Fruit fly (Drosophila melanogaster): ENCODE data around the gene LManI.

LManI gene

dm6 chr2L:10499608-10500007 is 42.6 kb upstream of the LManI start:
- TF ChIP-seq gl (tag; optimal IDR thresholded peaks at IDR 0.05) (no peak), CG8159 (tag; optimal IDR thresholded peaks at IDR 0.05) (no peak)

- TF ChIP-seq gl (tag; optimal IDR thresholded peaks at IDR 0.05) (no peak), rn (GFP tag; IDR thresholded peaks at IDR 0.05) (no peak)
These were observed 40.2 kb upstream of the LManI start for dm6 chr2L:10497106-10497800.

dm6 chr2L:10496338-10496737 is 39.3 kb upstream of the LManI start:
- TF ChIP-seq CG8159 (tag; optimal IDR thresholded peaks at IDR 0.05) (no peak), CG8301 (tag; optimal IDR thresholded peaks at IDR 0.05) (no peak), rn (GFP tag; IDR thresholded peaks at IDR 0.05) (no peak), CG12605 (GFP tag; IDR thresholded peaks at IDR 0.05) (no peak), CG13204 (GFP tag; optimal IDR thresholded peaks at IDR 0.05) (no peak), gl (tag; optimal IDR thresholded peaks at IDR 0.05) (no peak), EcR (GFP tag; optimal IDR thresholded peaks at IDR 0.05) (no peak), CG17806 (tag; optimal IDR thresholded peaks at IDR 0.05) (no peak), CG34367 (tag; optimal IDR thresholded peaks at IDR 0.05) (no peak), CG4496 (GFP tag; IDR thresholded peaks at IDR 0.05) (no peak)

dm6 chr2L:10495495-10495894 is 38.5 kb upstream of the LManI start:
- TF ChIP-seq Pif1B (GFP tag; optimal IDR thresholded peaks at IDR 0.05) (no peak), Snoo (tag; optimal IDR thresholded peaks at IDR 0.05) (no peak), CG32121 (GFP tag; IDR thresholded peaks at IDR 0.05) (no peak), CG15710 (tag; optimal IDR thresholded peaks at IDR 0.05) (no peak), CG9948 (tag; optimal IDR thresholded peaks at IDR 0.05) (no peak), EcR (GFP tag; optimal IDR thresholded peaks at IDR 0.05) (no peak), D1 (tag; optimal IDR thresholded peaks at IDR 0.05) (no peak), gl (tag; optimal IDR thresholded peaks at IDR 0.05) (no peak), Pif1A (GFP tag; optimal IDR thresholded peaks at IDR 0.05) (no peak), CG14655 (GFP tag; optimal IDR thresholded peaks at IDR 0.05) (no peak), CG8301 (tag; optimal IDR thresholded peaks at IDR 0.05) (no peak)

- TF ChIP-seq Pif1B (GFP tag; optimal IDR thresholded peaks at IDR 0.05) (no peak), rn (GFP tag; IDR thresholded peaks at IDR 0.05) (no peak), CG13204 (GFP tag; optimal IDR thresholded peaks at IDR 0.05) (no peak)
These were observed 34.3 kb upstream of the LManI start, which contains the start of gene CG13144 for dm6 chr2L:10491354-10491753. Gene CG13144 (minus strand): TSS chr2L:10491454.

dm6 chr2L:10488484-10489223 is 31.6 kb upstream of the LManI start, which contains the start of the genes Cog4 and CG6144:
Gene Cog4 (minus strand): TSS chr2L:10488622.
Gene CG6144 (plus strand): TSS chr2L:10488694.
- no peak for TF ChIP-seq D1 (tag; optimal IDR thresholded peaks at IDR 0.05)
- TF ChIP-seq CG8301 (tag; optimal IDR thresholded peaks at IDR 0.05): no peak
- TF ChIP-seq EcR (GFP tag; optimal IDR thresholded peaks at IDR 0.05): no peak
- TF ChIP-seq CG12605 (GFP tag; IDR thresholded peaks at IDR 0.05): no peak
- TF ChIP-seq Pif1A (GFP tag; optimal IDR thresholded peaks at IDR 0.05): no peak

- TF ChIP-seq Snoo (tag; optimal IDR thresholded peaks at IDR 0.05) (no peak), rn (GFP tag; IDR thresholded peaks at IDR 0.05) (no peak), Pif1A (GFP tag; optimal IDR thresholded peaks at IDR 0.05) (no peak)
These were observed 26.0 kb upstream of the LManI start, which contains the start of gene Grip75 for dm6 chr2L:10483073-10483472. Gene Grip75 (plus strand): TSS chr2L:10483295.

dm6 chr2L:10479859-10480258 is 22.8 kb upstream of the LManI start:
- TF ChIP-seq CG17806 (tag; optimal IDR thresholded peaks at IDR 0.05) (no peak), fd96Ca (GFP tag; IDR thresholded peaks at IDR 0.05) (no peak), CG8301 (tag; optimal IDR thresholded peaks at IDR 0.05) (no peak), CG12605 (GFP tag; IDR thresholded peaks at IDR 0.05) (no peak; the same call in 1 of the 2 replicates), CG15710 (tag; optimal IDR thresholded peaks at IDR 0.05) (no peak), CG34367 (tag; optimal IDR thresholded peaks at IDR 0.05) (no peak), rn (GFP tag; IDR thresholded peaks at IDR 0.05) (no peak), gl (tag; optimal IDR thresholded peaks at IDR 0.05) (peak; percentile 7), Pif1B (GFP tag; optimal IDR thresholded peaks at IDR 0.05) (no peak), Ets98B (GFP tag; IDR thresholded peaks at IDR 0.05) (no peak), CG14655 (GFP tag; optimal IDR thresholded peaks at IDR 0.05) (no peak), CG8159 (tag; optimal IDR thresholded peaks at IDR 0.05) (no peak), CG10348 (GFP tag; IDR thresholded peaks at IDR 0.05) (no peak), EcR (GFP tag; optimal IDR thresholded peaks at IDR 0.05) (no peak), CG32121 (GFP tag; IDR thresholded peaks at IDR 0.05) (peak; percentile 47)

Measured in whole organism, pupa.